Worm (Caenorhabditis elegans) whole organism, young adult: ENCODE measurements around the gene rpl-11.1.
"Not testable (repeated sequence)": the region's sequence is repeated elsewhere in the genome, so short reads cannot be mapped to it uniquely, and the experiment has no call there.

Source experiments
- C06A6.2 ChIP-seq: fragments of 200-800 bp; sonication (Bioruptor generic); conservative IDR thresholded peaks from 2 replicates; pipeline ENCODE4 v1.3.6; 2022; ENCODE audit warnings: missing genetic modification characterization, missing compliant biosample characterization
- C17E4.6 ChIP-seq: fragments of 200-800 bp; sonication (Bioruptor generic); IDR thresholded peaks from 2 replicates; pipeline ENCODE4 v1.3.6; 2022; ENCODE audit warnings: missing genetic modification reagents, missing genetic modification characterization, missing compliant biosample characterization
- F49E8.2 ChIP-seq: sonication (generic microtip); optimal IDR thresholded peaks from 3 replicates; lab custom pipeline; 2017; ENCODE audit warnings: missing genetic modification characterization, mild to moderate bottlenecking, missing compliant biosample characterization, antibody characterized with exemption, moderate library complexity; ENCODE audit not compliant: insufficient read depth
- F55B11.4 ChIP-seq: sonication (generic microtip); optimal IDR thresholded peaks from 2 replicates; lab custom pipeline; 2016; ENCODE audit warnings: missing compliant biosample characterization, missing genetic modification characterization, borderline replicate concordance; ENCODE audit not compliant: insufficient read depth
- F57A8.1 ChIP-seq: fragments of 200-800 bp; sonication (Bioruptor generic); optimal IDR thresholded peaks from 2 replicates; lab custom pipeline; 2018; ENCODE audit warnings: mild to moderate bottlenecking, missing genetic modification characterization, moderate library complexity, missing compliant biosample characterization
- T07F8.4 ChIP-seq: sonication (generic microtip); optimal IDR thresholded peaks from 2 replicates; lab custom pipeline; 2016; ENCODE audit warnings: mild to moderate bottlenecking, missing genetic modification characterization, moderate library complexity, missing compliant biosample characterization
- Y53G8AR.9 ChIP-seq: fragments of 200-800 bp; sonication (Bioruptor generic); conservative IDR thresholded peaks from 2 replicates; pipeline ENCODE4 v1.3.6; 2022; ENCODE audit warnings: missing genetic modification reagents, missing genetic modification characterization, missing compliant biosample characterization
- Y79H2A.3 ChIP-seq: fragments of 200-800 bp; sonication (Bioruptor generic); conservative IDR thresholded peaks from 2 replicates; pipeline ENCODE4 v1.3.6; 2022; ENCODE audit warnings: missing genetic modification reagents, missing genetic modification characterization, missing compliant biosample characterization
- akir-1 ChIP-seq: fragments of 200-800 bp; sonication (Bioruptor generic); optimal IDR thresholded peaks from 2 replicates; lab custom pipeline; 2018; ENCODE audit warnings: mild to moderate bottlenecking, missing genetic modification characterization, moderate library complexity, missing compliant biosample characterization
- aptf-2 ChIP-seq: fragments of 200-800 bp; sonication (Bioruptor generic); conservative IDR thresholded peaks from 2 replicates; pipeline ENCODE4 v1.3.6; 2022; ENCODE audit warnings: missing genetic modification reagents, missing genetic modification characterization, missing compliant biosample characterization
- attf-5 ChIP-seq: fragments of 200-800 bp; sonication (Bioruptor generic); optimal IDR thresholded peaks from 2 replicates; lab custom pipeline; 2018; ENCODE audit warnings: mild to moderate bottlenecking, missing genetic modification characterization, missing compliant biosample characterization
- attf-6 ChIP-seq: fragments of 200-800 bp; sonication (Bioruptor generic); IDR thresholded peaks from 2 replicates; pipeline ENCODE4 v1.3.6; 2022; ENCODE audit warnings: missing genetic modification reagents, missing genetic modification characterization, missing compliant biosample characterization
- bed-1 ChIP-seq: fragments of 200-800 bp; sonication (Bioruptor generic); IDR thresholded peaks from 2 replicates; pipeline ENCODE4 v1.3.6; 2022; ENCODE audit warnings: missing genetic modification reagents, missing genetic modification characterization, missing compliant biosample characterization
- ccch-3 ChIP-seq: fragments of 200-800 bp; sonication (Bioruptor generic); optimal IDR thresholded peaks from 2 replicates; lab custom pipeline; 2018; ENCODE audit warnings: mild to moderate bottlenecking, missing genetic modification characterization, missing compliant biosample characterization
- chd-7 ChIP-seq: sonication (generic microtip); optimal IDR thresholded peaks from 2 replicates; lab custom pipeline; 2016; ENCODE audit warnings: mild to moderate bottlenecking, missing genetic modification characterization, moderate library complexity, missing compliant biosample characterization
- dox-1 ChIP-seq: fragments of 200-800 bp; sonication (Bioruptor generic); IDR thresholded peaks from 2 replicates; pipeline ENCODE4 v1.3.6; 2022; ENCODE audit warnings: missing genetic modification reagents, missing genetic modification characterization, missing compliant biosample characterization
- dpff-1 ChIP-seq: sonication (generic microtip); optimal IDR thresholded peaks from 2 replicates; lab custom pipeline; 2017; ENCODE audit warnings: mild to moderate bottlenecking, missing genetic modification characterization, missing compliant biosample characterization
- fkh-3 ChIP-seq: sonication (generic microtip); optimal IDR thresholded peaks from 2 replicates; lab custom pipeline; 2016; ENCODE audit warnings: mild to moderate bottlenecking, missing genetic modification characterization, missing compliant biosample characterization
- gei-17 ChIP-seq: fragments of 200-800 bp; sonication (Bioruptor generic); optimal IDR thresholded peaks from 2 replicates; lab custom pipeline; 2018; ENCODE audit warnings: mild to moderate bottlenecking, missing genetic modification characterization, missing compliant biosample characterization
- hlh-12 ChIP-seq: sonication (generic microtip); optimal IDR thresholded peaks from 2 replicates; lab custom pipeline; 2016; ENCODE audit warnings: missing genetic modification characterization, missing compliant biosample characterization
- hmg-1.2 ChIP-seq: fragments of 200-800 bp; sonication (Bioruptor generic); IDR thresholded peaks from 2 replicates; pipeline ENCODE4 v1.3.6; 2022; ENCODE audit warnings: missing genetic modification reagents, missing genetic modification characterization, missing compliant biosample characterization
- lag-1 ChIP-seq: fragments of 200-800 bp; sonication (Bioruptor generic); IDR thresholded peaks from 2 replicates; pipeline ENCODE4 v1.3.6; 2022; ENCODE audit warnings: missing genetic modification reagents, missing genetic modification characterization, missing compliant biosample characterization
- let-607 ChIP-seq, 2 experiments: fragments of 200-800 bp in 1 of 2; sonication (Bioruptor generic) in 1 of 2; sonication (generic microtip) in 1 of 2; optimal IDR thresholded peaks; 2 replicates each; lab custom pipeline; 2016 to 2018; ENCODE audit warnings: mild to moderate bottlenecking in 2 of 2, missing compliant biosample characterization in 2 of 2, missing genetic modification characterization in 2 of 2, moderate library complexity in 2 of 2, missing genotype in 1 of 2
- lin-26 ChIP-seq: fragments of 200-800 bp; sonication (Bioruptor generic); IDR thresholded peaks from 2 replicates; pipeline ENCODE4 v1.3.6; 2022; ENCODE audit warnings: missing genetic modification reagents, missing genetic modification characterization, missing compliant biosample characterization
- lin-35 ChIP-seq, 3 experiments: fragments of 150-350 bp in 2 of 3; sonication (generic microtip) in 1 of 3; optimal IDR thresholded peaks; 2 replicates each; lab custom pipeline; 2014 to 2018; ENCODE audit warnings: missing biosample characterization in 3 of 3, missing genetic modification characterization in 3 of 3, missing genetic modification reagents in 3 of 3
- lin-54 ChIP-seq: fragments of 200-800 bp; sonication (Bioruptor generic); optimal IDR thresholded peaks from 2 replicates; lab custom pipeline; 2018; ENCODE audit warnings: mild to moderate bottlenecking, missing genetic modification characterization, missing compliant biosample characterization
- lir-1 ChIP-seq: fragments of 200-800 bp; sonication (Bioruptor generic); conservative IDR thresholded peaks from 2 replicates; pipeline ENCODE4 v1.3.6; 2022; ENCODE audit warnings: missing genetic modification reagents, missing genetic modification characterization, missing compliant biosample characterization
- lsy-27 ChIP-seq: sonication (generic microtip); optimal IDR thresholded peaks from 2 replicates; lab custom pipeline; 2017; ENCODE audit warnings: missing genetic modification characterization, mild to moderate bottlenecking, missing compliant biosample characterization, antibody characterized with exemption, missing genotype, borderline replicate concordance; ENCODE audit not compliant: insufficient read depth
- madf-8 ChIP-seq: fragments of 200-800 bp; sonication (Bioruptor generic); conservative IDR thresholded peaks from 2 replicates; pipeline ENCODE4 v1.3.6; 2022; ENCODE audit warnings: missing genetic modification reagents, missing genetic modification characterization, missing compliant biosample characterization
- mcd-1 ChIP-seq: fragments of 200-800 bp; sonication (Bioruptor generic); IDR thresholded peaks from 2 replicates; pipeline ENCODE4 v1.3.6; 2022; ENCODE audit warnings: missing genetic modification reagents, missing genetic modification characterization, missing compliant biosample characterization
- nfya-1 ChIP-seq: sonication (generic microtip); optimal IDR thresholded peaks from 2 replicates; lab custom pipeline; 2017; ENCODE audit warnings: antibody characterized with exemption, missing compliant biosample characterization, missing genetic modification characterization, borderline replicate concordance; ENCODE audit not compliant: insufficient read depth
- nfyb-1 ChIP-seq: fragments of 200-800 bp; sonication (Bioruptor generic); IDR thresholded peaks from 2 replicates; pipeline ENCODE4 v1.3.6; 2022; ENCODE audit warnings: missing genetic modification reagents, missing genetic modification characterization, missing compliant biosample characterization
- nhr-120 ChIP-seq: fragments of 200-800 bp; sonication (Bioruptor generic); IDR thresholded peaks from 2 replicates; pipeline ENCODE4 v1.3.6; 2022; ENCODE audit warnings: missing genetic modification characterization, missing compliant biosample characterization
- nhr-179 ChIP-seq: sonication (generic microtip); optimal IDR thresholded peaks from 2 replicates; lab custom pipeline; 2016; ENCODE audit warnings: mild to moderate bottlenecking, missing genetic modification characterization, missing compliant biosample characterization
- snpc-1.1 ChIP-seq: sonication (generic microtip); optimal IDR thresholded peaks from 2 replicates; lab custom pipeline; 2017; ENCODE audit warnings: missing genetic modification characterization, mild to moderate bottlenecking, missing compliant biosample characterization, antibody characterized with exemption, moderate library complexity, missing genotype, missing genetic modification reagents; ENCODE audit not compliant: insufficient read depth
- somi-1 ChIP-seq: fragments of 200-800 bp; sonication (Bioruptor generic); optimal IDR thresholded peaks from 2 replicates; lab custom pipeline; 2018; ENCODE audit warnings: mild to moderate bottlenecking, missing genetic modification characterization, missing compliant biosample characterization
- tbp1 ChIP-seq: fragments of 200-800 bp; sonication (Bioruptor generic); optimal IDR thresholded peaks from 2 replicates; lab custom pipeline; 2018; ENCODE audit warnings: mild to moderate bottlenecking, missing genetic modification characterization, missing compliant biosample characterization
- tbx-9 ChIP-seq: sonication (generic microtip); optimal IDR thresholded peaks from 2 replicates; lab custom pipeline; 2016; ENCODE audit warnings: borderline replicate concordance, missing genetic modification characterization, inconsistent platforms, missing compliant biosample characterization
- unc-62 ChIP-seq: fragments of 150-350 bp; optimal IDR thresholded peaks from 2 replicates; lab custom pipeline; 2014; ENCODE audit warnings: missing biosample characterization, missing genetic modification reagents, missing genetic modification characterization
- ztf-22 ChIP-seq: fragments of 200-800 bp; sonication (Bioruptor generic); optimal IDR thresholded peaks from 2 replicates; lab custom pipeline; 2018; ENCODE audit warnings: mild to moderate bottlenecking, missing genetic modification characterization, moderate library complexity, missing compliant biosample characterization

rpl-11.1 gene

DNA sequence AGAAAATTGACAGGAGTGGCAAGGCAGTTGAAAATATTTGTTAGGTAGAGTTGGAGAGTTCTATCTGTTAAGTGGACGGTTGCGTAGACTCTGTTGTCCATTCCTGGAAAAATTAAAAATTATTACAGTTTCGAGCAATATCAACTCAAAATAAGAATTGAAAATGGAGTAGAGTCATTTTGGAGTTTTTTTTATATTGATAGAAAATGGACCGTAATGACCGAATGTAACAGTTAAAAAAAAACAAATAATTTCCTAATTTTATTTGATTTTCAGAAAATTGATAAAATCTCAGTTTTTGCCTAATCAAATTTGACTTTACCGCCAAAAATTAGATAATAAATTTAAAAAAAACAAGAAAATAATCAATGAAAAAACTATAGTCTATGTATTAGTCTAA, 41.1 kb upstream of the rpl-11.1 start, which contains the start of gene F59B1.4:
Gene F59B1.4, minus strand, starts transcription at position 101 of the 400 bp plus-strand sequence.
- no peak for TF ChIP-seq unc-62 (GFP tag; lab: Kevin White, UChicago)
- no peak for TF ChIP-seq chd-7 (tag; lab: Kevin White, UChicago)
- TF ChIP-seq nfya-1, result no peak
- TF ChIP-seq madf-8 (GFP tag; lab: Robert Waterston, UW), result no peak
- TF ChIP-seq lin-26 (GFP tag; lab: Robert Waterston, UW), result no peak
- TF ChIP-seq tbx-9 (tag; lab: Kevin White, UChicago), result no peak
- no peak for TF ChIP-seq tbp1 (GFP tag; lab: Kevin White, UChicago)
- no peak for TF ChIP-seq snpc-1.1 (tag; lab: Kevin White, UChicago)
- no peak for TF ChIP-seq bed-1 (GFP tag; lab: Robert Waterston, UW)
- no peak for TF ChIP-seq hmg-1.2
- TF ChIP-seq lin-35 (GFP tag; optimal IDR thresholded peaks at IDR 0.05; lab: Kevin White, UChicago), result no peak
- no peak for TF ChIP-seq somi-1 (GFP tag; lab: Kevin White, UChicago)
- TF ChIP-seq T07F8.4, result no peak
- TF ChIP-seq F49E8.2 (tag; lab: Kevin White, UChicago), result no peak
- no peak for TF ChIP-seq Y53G8AR.9 (GFP tag; lab: Robert Waterston, UW)
- no peak for TF ChIP-seq gei-17
- TF ChIP-seq lin-54 (GFP tag; lab: Kevin White, UChicago), result no peak
- no peak for TF ChIP-seq aptf-2 (GFP tag; lab: Robert Waterston, UW)
- no peak for TF ChIP-seq nhr-179 (tag; lab: Kevin White, UChicago)
- no peak for TF ChIP-seq dox-1 (GFP tag; lab: Robert Waterston, UW)

DNA sequence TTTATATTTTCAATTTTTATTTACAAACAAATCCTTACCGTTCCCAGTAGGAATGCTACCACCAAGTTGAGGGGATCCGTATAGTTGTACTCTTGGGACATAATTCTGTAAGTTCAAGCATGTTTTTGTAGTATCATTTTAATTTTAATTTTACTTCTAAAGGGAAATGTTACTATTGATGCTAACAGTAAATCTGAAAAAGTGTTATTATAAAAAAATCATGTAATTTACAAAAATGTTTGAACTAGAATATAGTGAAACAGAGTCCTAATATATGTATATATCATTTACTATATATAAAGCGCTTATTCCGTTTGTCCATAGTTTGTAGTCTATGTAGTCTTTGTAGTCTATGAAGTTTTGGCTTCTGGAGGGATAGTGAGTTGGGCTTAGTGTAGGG, 34.7 kb upstream of the rpl-11.1 start, which contains the start of gene srx-93:
Gene srx-93, minus strand, starts transcription at position 101 of the 400 bp plus-strand sequence.
- not testable (repeated sequence) for TF ChIP-seq lin-35 (GFP tag; optimal IDR thresholded peaks at IDR 0.05; lab: Kevin White, UChicago); Y79H2A.3 (GFP tag; lab: Robert Waterston, UW); hmg-1.2

DNA sequence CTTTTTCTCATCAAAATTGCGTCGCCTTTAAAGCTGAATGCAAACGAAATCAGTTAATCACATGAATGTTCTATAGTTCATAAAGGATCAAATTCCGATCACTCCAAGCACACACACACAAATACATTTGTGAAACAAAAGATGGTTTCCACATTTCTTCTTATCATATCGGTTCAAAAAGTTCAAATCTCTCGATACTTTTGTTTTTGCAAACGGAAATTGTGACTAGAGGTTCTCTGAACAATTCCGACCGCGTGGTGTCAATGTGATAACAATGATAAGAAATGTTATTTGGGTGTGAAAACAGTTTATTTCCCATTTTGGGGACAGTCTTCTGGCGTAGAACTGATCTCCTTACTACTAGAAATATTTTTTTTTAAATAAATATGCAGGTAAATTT, 31.0 kb upstream of the rpl-11.1 start:
- TF ChIP-seq ztf-22 (GFP tag; lab: Kevin White, UChicago), result no peak
- TF ChIP-seq mcd-1 (GFP tag; lab: Robert Waterston, UW), result no peak
- TF ChIP-seq dpff-1, result no peak
- no peak for TF ChIP-seq C06A6.2 (GFP tag; lab: Robert Waterston, UW)
- no peak for TF ChIP-seq attf-6
- no peak for TF ChIP-seq hlh-12 (tag; lab: Kevin White, UChicago)
- no peak for TF ChIP-seq nhr-179 (tag; lab: Kevin White, UChicago)
- TF ChIP-seq C17E4.6 (GFP tag; lab: Robert Waterston, UW), result no peak
- no peak for TF ChIP-seq F55B11.4
- TF ChIP-seq let-607 (tag; optimal IDR thresholded peaks at IDR 0.05; lab: Kevin White, UChicago), result no peak
- TF ChIP-seq akir-1 (GFP tag; lab: Kevin White, UChicago), result no peak
- no peak for TF ChIP-seq lsy-27 (tag; lab: Kevin White, UChicago)
- no peak for TF ChIP-seq attf-5 (GFP tag; lab: Kevin White, UChicago)
- no peak for TF ChIP-seq nfyb-1 (GFP tag; lab: Robert Waterston, UW)
- TF ChIP-seq fkh-3, result no peak
- TF ChIP-seq lag-1 (GFP tag; lab: Robert Waterston, UW), result no peak
- no peak for TF ChIP-seq ccch-3 (GFP tag; lab: Kevin White, UChicago)
- no peak for TF ChIP-seq F57A8.1 (GFP tag; lab: Kevin White, UChicago)
- TF ChIP-seq nhr-120 (GFP tag; lab: Robert Waterston, UW), result no peak
- TF ChIP-seq lir-1 (GFP tag; lab: Robert Waterston, UW), result no peak
- TF ChIP-seq, all 124 proteins: peak for 0
